Worm (Caenorhabditis elegans): ENCODE results near the gene rps-2.

ce11 chrIV:7955849-7956248 lies 29.7 kb upstream of the rps-2 start, which contains the start of gene ceh-19:
- TF ChIP-seq T22C8.4 (GFP tag; IDR thresholded peaks at IDR 0.05), result no peak
- TF ChIP-seq tab-1 (GFP tag; IDR thresholded peaks at IDR 0.05), result no peak
- TF ChIP-seq cog-1 (tag; optimal IDR thresholded peaks at IDR 0.05), result no peak
- no peak for TF ChIP-seq ztf-29 (GFP tag; IDR thresholded peaks at IDR 0.05)
- TF ChIP-seq klf-2 (GFP tag; conservative IDR thresholded peaks at IDR 0.05), result no peak

All from whole organism, midembryonic.